Fruit fly (Drosophila melanogaster): Measurements from ENCODE around the gene tgy.

Gene tgy

DNA sequence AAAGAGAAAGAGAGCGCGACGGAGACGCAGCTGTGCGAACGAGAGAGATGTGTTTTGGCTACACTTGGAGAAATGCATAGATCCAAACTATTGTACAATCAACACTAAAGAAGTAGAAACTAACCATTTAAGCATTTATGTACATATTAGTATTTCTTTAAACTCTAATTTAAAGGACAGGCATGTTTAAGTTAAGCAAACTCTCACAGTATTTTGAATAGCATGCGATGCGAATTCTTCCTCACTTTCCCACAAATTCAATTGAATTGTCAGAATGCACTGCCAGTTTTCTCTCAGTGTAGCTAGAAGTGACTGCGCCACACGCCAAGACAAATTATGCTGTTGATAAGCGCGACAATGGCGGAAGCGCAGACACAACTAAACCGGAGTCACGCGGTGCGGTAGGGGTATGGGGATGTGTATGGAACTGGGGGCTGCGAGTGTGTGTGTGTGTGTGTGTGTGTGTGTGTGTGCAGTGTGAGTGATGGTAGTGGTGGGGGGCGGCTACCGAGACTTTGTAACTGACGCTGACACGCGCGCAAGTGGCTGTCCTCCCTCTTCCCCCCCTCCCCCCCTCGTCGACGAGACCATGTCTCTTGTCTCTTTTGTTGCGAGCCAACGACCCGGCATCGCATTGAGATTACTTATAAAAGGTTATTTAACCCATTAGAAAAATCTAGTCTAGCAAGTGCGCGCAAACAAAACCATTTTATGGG, 20.1 kb downstream of the tgy start (continued):
- TF ChIP-seq fd96Cb (tag; optimal IDR thresholded peaks at IDR 0.05) = peak; percentile 29
- peak; percentile 49 for TF ChIP-seq sug (tag; optimal IDR thresholded peaks at IDR 0.05)
- peak; percentile 48 for TF ChIP-seq lmd (GFP tag; IDR thresholded peaks at IDR 0.05)
- TF ChIP-seq HLH3B (GFP tag; IDR thresholded peaks at IDR 0.05) = peak; percentile 42; the same call in 1 of the 2 replicates
- peak in 1 of 3 experiments; percentile 0 for TF ChIP-seq lola (GFP tag; optimal IDR thresholded peaks at IDR 0.05)
- TF ChIP-seq CG10209 (GFP tag; optimal IDR thresholded peaks at IDR 0.05) = peak; percentile 32
- no peak for TF ChIP-seq usp (GFP tag; optimal IDR thresholded peaks at IDR 0.05)
- TF ChIP-seq scrt (GFP tag; optimal IDR thresholded peaks at IDR 0.05) = peak; percentile 40
- TF ChIP-seq D19A (tag; optimal IDR thresholded peaks at IDR 0.05) = peak; percentile 9
- peak; percentile 61 for TF ChIP-seq CG1603 (tag; optimal IDR thresholded peaks at IDR 0.05)
- TF ChIP-seq tll (GFP tag; optimal IDR thresholded peaks at IDR 0.05) = no peak
- TF ChIP-seq dmrt99B (tag; optimal IDR thresholded peaks at IDR 0.05) = peak; percentile 70
- TF ChIP-seq Dll (GFP tag; IDR thresholded peaks at IDR 0.05; ENCODE audit: partially characterized antibody) = no peak
- peak; percentile 37 for TF ChIP-seq Rfx (GFP tag; IDR thresholded peaks at IDR 0.05)
- peak; percentile 38 for TF ChIP-seq unpg (GFP tag; optimal IDR thresholded peaks at IDR 0.05)
- TF ChIP-seq row (GFP tag; IDR thresholded peaks at IDR 0.05) = peak; percentile 54
- TF ChIP-seq CG13894 (tag; optimal IDR thresholded peaks at IDR 0.05) = no peak
- no peak for TF ChIP-seq gt (GFP tag; IDR thresholded peaks at IDR 0.05)
- TF ChIP-seq CG8359 (GFP tag; optimal IDR thresholded peaks at IDR 0.05; ENCODE audit: borderline replicate concordance) = peak; percentile 7
- peak; percentile 15 for TF ChIP-seq pum (GFP tag; optimal IDR thresholded peaks at IDR 0.05)
- TF ChIP-seq CG31365 (tag; optimal IDR thresholded peaks at IDR 0.05) = no peak
- TF ChIP-seq lbe (GFP tag; optimal IDR thresholded peaks at IDR 0.05) = no peak
- TF ChIP-seq CG13624 (GFP tag; optimal IDR thresholded peaks at IDR 0.05) = peak; percentile 32
- peak; percentile 39 for TF ChIP-seq CG2712 (tag; optimal IDR thresholded peaks at IDR 0.05)
- no peak for TF ChIP-seq D (optimal IDR thresholded peaks at IDR 0.05)
- TF ChIP-seq D (GFP tag; optimal IDR thresholded peaks at IDR 0.05) = peak; percentile 4
- TF ChIP-seq CG30431 (GFP tag; optimal IDR thresholded peaks at IDR 0.05) = no peak
- no peak for TF ChIP-seq al (GFP tag; IDR thresholded peaks at IDR 0.05)
- no peak for TF ChIP-seq Trl (optimal IDR thresholded peaks at IDR 0.05)
- no peak for TF ChIP-seq Trl (GFP tag; optimal IDR thresholded peaks at IDR 0.05)
- peak; percentile 4 for TF ChIP-seq HmgZ (tag; optimal IDR thresholded peaks at IDR 0.05)
- TF ChIP-seq cg (GFP tag; optimal IDR thresholded peaks at IDR 0.05) = peak; percentile 11
- no peak for TF ChIP-seq CG9876 (GFP tag; optimal IDR thresholded peaks at IDR 0.05)
- peak; percentile 19 for TF ChIP-seq CG14710 (tag; optimal IDR thresholded peaks at IDR 0.05)
- TF ChIP-seq CG11504 (tag; optimal IDR thresholded peaks at IDR 0.05) = peak; percentile 49
- TF ChIP-seq CG7745 (tag; optimal IDR thresholded peaks at IDR 0.05) = no peak
- TF ChIP-seq cwo (GFP tag; optimal IDR thresholded peaks at IDR 0.05) = peak; percentile 3
- TF ChIP-seq eve (GFP tag; optimal IDR thresholded peaks at IDR 0.05) = peak in 1 of 2 experiments; percentile 78
- no peak for TF ChIP-seq crc (GFP tag; optimal IDR thresholded peaks at IDR 0.05)
- no peak for TF ChIP-seq Hr39 (optimal IDR thresholded peaks at IDR 0.05)
- TF ChIP-seq Meics (GFP tag; optimal IDR thresholded peaks at IDR 0.05) = peak; percentile 55
- peak; percentile 38 for TF ChIP-seq Fer3 (tag; optimal IDR thresholded peaks at IDR 0.05)
- no peak for TF ChIP-seq zfh1 (GFP tag; IDR thresholded peaks at IDR 0.05)
- TF ChIP-seq CG10267 (tag; optimal IDR thresholded peaks at IDR 0.05) = no peak
- TF ChIP-seq prd (optimal IDR thresholded peaks at IDR 0.05) = no peak
- peak; percentile 12; the same call in 1 of the 3 replicates for TF ChIP-seq prd (GFP tag; IDR thresholded peaks at IDR 0.05)
- peak; percentile 13 for TF ChIP-seq ind (GFP tag; optimal IDR thresholded peaks at IDR 0.05)
- TF ChIP-seq CG4424 (GFP tag; optimal IDR thresholded peaks at IDR 0.05) = peak; percentile 49
- TF ChIP-seq CoRest (tag; optimal IDR thresholded peaks at IDR 0.05) = peak; percentile 51
- peak; percentile 4 to 14 for TF ChIP-seq dpn (GFP tag; optimal IDR thresholded peaks at IDR 0.05)
